Fruit fly (Drosophila melanogaster) whole organism, wandering third instar larva: ENCODE data around the gene Abd-B.

ENCODE experiments used
- Vsx2 ChIP-seq: fragments of 200-300, 225-300 bp; sonication (Bioruptor generic); optimal IDR thresholded peaks from 2 replicates; lab custom pipeline; 2018; ENCODE audit warnings: missing biosample characterization, missing genetic modification characterization; ENCODE audit not compliant: partially characterized antibody
- dsf ChIP-seq: sonication (Bioruptor generic); optimal IDR thresholded peaks from 2 replicates; lab custom pipeline; 2016; ENCODE audit warnings: missing biosample characterization, missing genetic modification characterization, borderline replicate concordance
- fru ChIP-seq: fragments of 200-800 bp; sonication (Bioruptor generic); optimal IDR thresholded peaks from 3 replicates; lab custom pipeline; 2016; ENCODE audit warnings: missing biosample characterization, mild to moderate bottlenecking, missing genetic modification characterization
- h ChIP-seq: fragments of 200-800 bp; sonication (Bioruptor generic); optimal IDR thresholded peaks from 3 replicates; lab custom pipeline; 2016; ENCODE audit warnings: missing biosample characterization, mild to moderate bottlenecking, missing genetic modification characterization
- usp ChIP-seq: fragments of >200 bp; optimal IDR thresholded peaks from 2 replicates; lab custom pipeline; 2017; ENCODE audit warnings: missing biosample characterization, missing genetic modification characterization

- TF ChIP-seq usp (GFP tag; lab: Kevin White, UChicago) (no peak), fru (GFP tag; lab: Kevin White, UChicago) (no peak), h (GFP tag; lab: Kevin White, UChicago) (no peak), dsf (GFP tag; lab: Kevin White, UChicago) (no peak), Vsx2 (GFP tag; lab: Kevin White, UChicago) (no peak)
These were observed 87.5 kb downstream of the Abd-B start for dm6 chr3R:16884556-16884955.
